ENCODE assay signal across 4 worm cellular contexts in genomic region chrII:11193523-11193922, ce11.
TF ChIP-seq lines count a peak whose summit lies in the region.

No protein-coding gene starts in this region.

TF ChIP-seq in whole organism, L1 larva, 84 proteins besides CTCF, POLR2A, EP300 and RAD21:
- TF ChIP-seq F16B12.6 (tag; optimal IDR thresholded peaks at IDR 0.05; lab: Kevin White, UChicago) = no peak
- no peak for TF ChIP-seq efl-1 (optimal IDR thresholded peaks at IDR 0.05; lab: Kevin White, UChicago)
- peak in 1 of 2 experiments; percentile 77 for TF ChIP-seq efl-1 (GFP tag; optimal IDR thresholded peaks at IDR 0.05 in 1 of 2; lab: Kevin White, UChicago)
- TF ChIP-seq tlp-1 (tag; optimal IDR thresholded peaks at IDR 0.05; lab: Kevin White, UChicago) = no peak
- no peak for TF ChIP-seq lin-39 (tag; optimal IDR thresholded peaks at IDR 0.05; lab: Kevin White, UChicago)
- no peak for TF ChIP-seq fkh-10 (GFP tag; optimal IDR thresholded peaks at IDR 0.05; lab: Kevin White, UChicago)
- TF ChIP-seq aly-2 (tag; optimal IDR thresholded peaks at IDR 0.05; lab: Kevin White, UChicago) = no peak
- no peak for TF ChIP-seq ceh-90 (tag; optimal IDR thresholded peaks at IDR 0.05; lab: Kevin White, UChicago)
- TF ChIP-seq snpc-4 (tag; optimal IDR thresholded peaks at IDR 0.05; lab: Kevin White, UChicago) = no peak
- TF ChIP-seq hlh-17 (GFP tag; optimal IDR thresholded peaks at IDR 0.05; lab: Kevin White, UChicago; ENCODE audit: borderline replicate concordance) = no peak
- TF ChIP-seq hpl-2 (GFP tag; optimal IDR thresholded peaks at IDR 0.05; lab: Kevin White, UChicago) = no peak
- TF ChIP-seq unc-62 (GFP tag; optimal IDR thresholded peaks at IDR 0.05; lab: Kevin White, UChicago) = no peak
- peak in 1 of 6 experiments; percentile 59 for TF ChIP-seq elt-3 (tag; optimal IDR thresholded peaks at IDR 0.05; lab: Kevin White, UChicago)
- no peak for TF ChIP-seq ceh-82 (tag; optimal IDR thresholded peaks at IDR 0.05; lab: Kevin White, UChicago)
- TF ChIP-seq nhr-84 (tag; optimal IDR thresholded peaks at IDR 0.05; lab: Kevin White, UChicago) = no peak
- no peak for TF ChIP-seq nhr-90 (tag; optimal IDR thresholded peaks at IDR 0.05; lab: Kevin White, UChicago; ENCODE audit: poor library complexity)
- TF ChIP-seq blmp-1 (tag; optimal IDR thresholded peaks at IDR 0.05; lab: Kevin White, UChicago) = peak; percentile 74
- no peak for TF ChIP-seq unc-30 (tag; optimal IDR thresholded peaks at IDR 0.05; lab: Kevin White, UChicago)
- TF ChIP-seq fos-1 (tag; optimal IDR thresholded peaks at IDR 0.05; lab: Kevin White, UChicago) = no peak
- no peak for TF ChIP-seq nhr-20 (tag; optimal IDR thresholded peaks at IDR 0.05; lab: Kevin White, UChicago)

TF ChIP-seq in whole organism, L2 larva, 48 proteins besides CTCF, POLR2A, EP300 and RAD21:
- TF ChIP-seq elt-3 (tag; optimal IDR thresholded peaks at IDR 0.05; lab: Kevin White, UChicago) (no peak), blmp-1 (tag; optimal IDR thresholded peaks at IDR 0.05; lab: Kevin White, UChicago; ENCODE audit: insufficient read depth) (peak; percentile 58), nhr-25 (tag; optimal IDR thresholded peaks at IDR 0.05; lab: Kevin White, UChicago) (peak; percentile 1)

TF ChIP-seq in whole organism, L3 larva, 47 proteins besides CTCF, POLR2A, EP300 and RAD21:
- TF ChIP-seq nhr-11 (tag; optimal IDR thresholded peaks at IDR 0.05; lab: Kevin White, UChicago) = no peak
- no peak for TF ChIP-seq hmg-11 (tag; optimal IDR thresholded peaks at IDR 0.05; lab: Kevin White, UChicago)
- no peak for TF ChIP-seq ZK546.5 (tag; optimal IDR thresholded peaks at IDR 0.05; lab: Kevin White, UChicago)
- no peak for TF ChIP-seq elt-3 (tag; optimal IDR thresholded peaks at IDR 0.05; lab: Kevin White, UChicago)
- no peak for TF ChIP-seq fkh-2 (tag; optimal IDR thresholded peaks at IDR 0.05; lab: Kevin White, UChicago)
- TF ChIP-seq mdl-1 (tag; optimal IDR thresholded peaks at IDR 0.05; lab: Kevin White, UChicago) = no peak
- TF ChIP-seq nhr-76 (tag; optimal IDR thresholded peaks at IDR 0.05; lab: Kevin White, UChicago) = no peak
- no peak for TF ChIP-seq ama-1 (optimal IDR thresholded peaks at IDR 0.05; lab: Kevin White, UChicago)
- TF ChIP-seq nhr-25 (tag; optimal IDR thresholded peaks at IDR 0.05; lab: Kevin White, UChicago) = peak; percentile 21
TF ChIP-seq in whole organism, L3 larva: peak in this region for 1.

TF ChIP-seq in whole organism, L4 larva, 104 proteins besides CTCF, POLR2A, EP300 and RAD21:
- peak in 1 of 2 experiments; percentile 52 for TF ChIP-seq unc-62 (GFP tag; optimal IDR thresholded peaks at IDR 0.05 in 1 of 2; lab: Kevin White, UChicago)
- TF ChIP-seq unc-62 (tag; optimal IDR thresholded peaks at IDR 0.05; lab: Kevin White, UChicago) = no peak
- peak; percentile 27 for TF ChIP-seq hlh-30 (tag; optimal IDR thresholded peaks at IDR 0.05; lab: Kevin White, UChicago; ENCODE audit: insufficient read depth)
- no peak for TF ChIP-seq mep-1 (tag; optimal IDR thresholded peaks at IDR 0.05; lab: Kevin White, UChicago)
